Fruit fly (Drosophila melanogaster): ENCODE data around the gene CG12116.

CG12116 gene

dm6 chrX:8473339-8473887, 4.6 kb upstream of the CG12116 start, which contains the start of gene Cp7Fb:
Gene Cp7Fb (plus strand): TSS chrX:8473837.
- no peak for TF ChIP-seq fd96Ca (GFP tag; IDR thresholded peaks at IDR 0.05)
- TF ChIP-seq CG4496 (GFP tag; IDR thresholded peaks at IDR 0.05), result no peak
- TF ChIP-seq CG13204 (GFP tag; optimal IDR thresholded peaks at IDR 0.05), result no peak
- no peak for TF ChIP-seq CG10348 (GFP tag; IDR thresholded peaks at IDR 0.05)
- TF ChIP-seq CG34367 (tag; optimal IDR thresholded peaks at IDR 0.05), result no peak
- TF ChIP-seq CG14655 (GFP tag; optimal IDR thresholded peaks at IDR 0.05), result no peak
- TF ChIP-seq EcR (GFP tag; optimal IDR thresholded peaks at IDR 0.05), result no peak
- no peak for TF ChIP-seq CG15710 (tag; optimal IDR thresholded peaks at IDR 0.05)
- no peak for TF ChIP-seq CG8159 (tag; optimal IDR thresholded peaks at IDR 0.05)
- TF ChIP-seq D1 (tag; optimal IDR thresholded peaks at IDR 0.05), result no peak
- TF ChIP-seq Ets98B (GFP tag; IDR thresholded peaks at IDR 0.05), result no peak
- TF ChIP-seq CG8301 (tag; optimal IDR thresholded peaks at IDR 0.05), result no peak
- no peak for TF ChIP-seq gl (tag; optimal IDR thresholded peaks at IDR 0.05)
- TF ChIP-seq Pif1A (GFP tag; optimal IDR thresholded peaks at IDR 0.05), result no peak

dm6 chrX:8470588-8470987, 1.8 kb upstream of the CG12116 start, which contains the start of gene Cp7Fa:
Gene Cp7Fa (plus strand): TSS chrX:8470888.
- TF ChIP-seq Ets98B (GFP tag; IDR thresholded peaks at IDR 0.05), result no peak
- no peak for TF ChIP-seq CG4496 (GFP tag; IDR thresholded peaks at IDR 0.05)

DNA sequence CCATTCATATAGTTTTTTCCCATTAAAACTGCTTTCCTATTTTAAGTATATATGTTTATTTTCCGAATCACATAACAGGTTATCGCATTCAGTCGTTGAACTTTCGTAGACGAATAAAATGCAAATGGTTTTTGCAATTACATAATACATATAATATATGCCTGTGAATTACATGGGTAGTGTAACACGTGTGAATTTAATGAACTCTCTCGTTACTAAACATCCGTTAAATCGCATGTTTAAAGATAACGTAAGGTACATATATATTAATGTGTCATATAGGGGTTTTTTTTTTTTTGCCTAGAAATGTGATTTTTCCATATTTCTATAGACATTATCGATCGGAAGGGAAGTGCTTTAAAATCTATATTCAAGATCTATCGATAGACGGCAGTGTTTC, 794 bp upstream of the CG12116 start:
- TF ChIP-seq CG34367 (tag; optimal IDR thresholded peaks at IDR 0.05), result no peak
- no peak for TF ChIP-seq Pif1A (GFP tag; optimal IDR thresholded peaks at IDR 0.05)
- no peak for TF ChIP-seq CG8159 (tag; optimal IDR thresholded peaks at IDR 0.05)
- TF ChIP-seq CG32121 (GFP tag; IDR thresholded peaks at IDR 0.05), result no peak
- TF ChIP-seq CG13204 (GFP tag; optimal IDR thresholded peaks at IDR 0.05), result no peak
- TF ChIP-seq EcR (GFP tag; optimal IDR thresholded peaks at IDR 0.05), result no peak

DNA sequence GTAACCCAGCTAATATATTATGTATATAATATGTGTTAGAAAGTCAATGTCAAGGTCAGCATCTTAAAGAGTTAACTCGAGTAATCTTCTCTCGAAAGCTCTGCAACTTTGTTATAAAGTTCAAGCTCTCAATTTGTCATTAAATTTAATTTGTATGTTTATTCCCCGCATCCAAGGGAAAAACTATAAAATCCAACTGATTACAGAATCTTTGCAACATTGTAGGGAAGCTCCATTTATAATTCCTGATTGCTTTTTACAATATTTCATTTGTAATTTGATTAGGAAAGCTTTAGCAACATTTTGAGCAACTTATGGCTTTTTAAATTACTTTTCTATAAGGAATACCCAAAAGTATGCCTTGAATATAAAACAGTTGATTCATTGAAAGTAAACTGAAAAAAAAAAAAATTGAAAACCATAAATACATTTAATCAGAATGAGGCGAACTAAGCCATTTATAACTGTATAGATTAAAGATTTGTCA, 2.0 kb downstream of the CG12116 start:
- TF ChIP-seq CG17806 (tag; optimal IDR thresholded peaks at IDR 0.05), result no peak
- TF ChIP-seq CG10348 (GFP tag; IDR thresholded peaks at IDR 0.05), result no peak
- TF ChIP-seq EcR (GFP tag; optimal IDR thresholded peaks at IDR 0.05), result no peak
- TF ChIP-seq CG32121 (GFP tag; IDR thresholded peaks at IDR 0.05), result no peak
- TF ChIP-seq Snoo (tag; optimal IDR thresholded peaks at IDR 0.05), result no peak
- TF ChIP-seq CG34367 (tag; optimal IDR thresholded peaks at IDR 0.05), result no peak
- no peak for TF ChIP-seq CG4496 (GFP tag; IDR thresholded peaks at IDR 0.05)
- TF ChIP-seq CG8159 (tag; optimal IDR thresholded peaks at IDR 0.05), result no peak
- TF ChIP-seq rn (GFP tag; IDR thresholded peaks at IDR 0.05), result no peak
- TF ChIP-seq Pif1A (GFP tag; optimal IDR thresholded peaks at IDR 0.05), result no peak
- no peak for TF ChIP-seq CG15710 (tag; optimal IDR thresholded peaks at IDR 0.05)
- no peak for TF ChIP-seq Ets98B (GFP tag; IDR thresholded peaks at IDR 0.05)
- no peak for TF ChIP-seq fd96Ca (GFP tag; IDR thresholded peaks at IDR 0.05)
- no peak for TF ChIP-seq CG9948 (tag; optimal IDR thresholded peaks at IDR 0.05)
- TF ChIP-seq D1 (tag; optimal IDR thresholded peaks at IDR 0.05), result no peak
- no peak for TF ChIP-seq CG13204 (GFP tag; optimal IDR thresholded peaks at IDR 0.05)
- TF ChIP-seq CG8301 (tag; optimal IDR thresholded peaks at IDR 0.05), result no peak
- TF ChIP-seq CG14655 (GFP tag; optimal IDR thresholded peaks at IDR 0.05), result no peak
- no peak for TF ChIP-seq Pif1B (GFP tag; optimal IDR thresholded peaks at IDR 0.05)

- TF ChIP-seq D1 (tag; optimal IDR thresholded peaks at IDR 0.05) (peak; percentile 80), fd96Ca (GFP tag; IDR thresholded peaks at IDR 0.05) (peak; percentile 89), CG9948 (tag; optimal IDR thresholded peaks at IDR 0.05) (peak; percentile 91), Snoo (tag; optimal IDR thresholded peaks at IDR 0.05) (peak; percentile 92), CG12605 (GFP tag; IDR thresholded peaks at IDR 0.05) (peak; percentile 92), gl (tag; optimal IDR thresholded peaks at IDR 0.05) (peak; percentile 83), CG32121 (GFP tag; IDR thresholded peaks at IDR 0.05) (peak; percentile 93), Pif1B (GFP tag; optimal IDR thresholded peaks at IDR 0.05) (peak; percentile 93), CG17806 (tag; optimal IDR thresholded peaks at IDR 0.05) (peak; percentile 92), CG10348 (GFP tag; IDR thresholded peaks at IDR 0.05) (no peak), CG8159 (tag; optimal IDR thresholded peaks at IDR 0.05) (peak; percentile 95), CG34367 (tag; optimal IDR thresholded peaks at IDR 0.05) (peak; percentile 92), Ets98B (GFP tag; IDR thresholded peaks at IDR 0.05) (peak; percentile 95), Pif1A (GFP tag; optimal IDR thresholded peaks at IDR 0.05) (peak; percentile 93), rn (GFP tag; IDR thresholded peaks at IDR 0.05) (peak; percentile 72), CG14655 (GFP tag; optimal IDR thresholded peaks at IDR 0.05) (peak; percentile 91), CG13204 (GFP tag; optimal IDR thresholded peaks at IDR 0.05) (peak; percentile 85), EcR (GFP tag; optimal IDR thresholded peaks at IDR 0.05) (peak; percentile 64), CG4496 (GFP tag; IDR thresholded peaks at IDR 0.05) (peak; percentile 96), CG15710 (tag; optimal IDR thresholded peaks at IDR 0.05) (peak; percentile 94), CG8301 (tag; optimal IDR thresholded peaks at IDR 0.05) (peak; percentile 91)
Observed at dm6 chrX:8464378-8465036, 4.3 kb downstream of the CG12116 start, which contains the start of gene Sptr. Gene Sptr (minus strand): TSS chrX:8464438.

- TF ChIP-seq CG9948 (tag; optimal IDR thresholded peaks at IDR 0.05) (no peak), rn (GFP tag; IDR thresholded peaks at IDR 0.05) (no peak), CG13204 (GFP tag; optimal IDR thresholded peaks at IDR 0.05) (no peak), CG8159 (tag; optimal IDR thresholded peaks at IDR 0.05) (no peak), D1 (tag; optimal IDR thresholded peaks at IDR 0.05) (peak; percentile 1), fd96Ca (GFP tag; IDR thresholded peaks at IDR 0.05) (no peak)
Observed at dm6 chrX:8461147-8461546, 7.7 kb downstream of the CG12116 start, which contains the start of gene Es2. Gene Es2 (plus strand): TSS chrX:8461479.
